Worm (Caenorhabditis elegans): Measurements from ENCODE around the gene pals-19.

- TF ChIP-seq elt-1 (tag; optimal IDR thresholded peaks at IDR 0.05; ENCODE audit: borderline replicate concordance, insufficient read depth) (no peak), unc-62 (GFP tag; optimal IDR thresholded peaks at IDR 0.05) (no peak), nhr-2 (tag; optimal IDR thresholded peaks at IDR 0.05) (no peak), nhr-237 (tag; optimal IDR thresholded peaks at IDR 0.05) (no peak), ztf-11 (tag; optimal IDR thresholded peaks at IDR 0.05) (no peak), tbx-8 (GFP tag; optimal IDR thresholded peaks at IDR 0.05) (no peak), ham-2 (GFP tag; optimal IDR thresholded peaks at IDR 0.05) (no peak), lin-13 (tag; optimal IDR thresholded peaks at IDR 0.05) (no peak)
These were observed 47.2 kb upstream of the pals-19 start for ce11 chrIII:1354523-1354922.
